Worm (Caenorhabditis elegans) whole organism, mixed stage, embryonic: ENCODE measurements around the gene srh-180.
A peak's percentile ranks its signal among the peaks of the same experiment; 100 is the strongest.

Experiments used
- M03D4.4 ChIP-seq: sonication (generic microtip); optimal IDR thresholded peaks from 2 replicates; lab custom pipeline; 2017; ENCODE audit warnings: mild to moderate bottlenecking, missing genetic modification characterization, missing compliant biosample characterization
- bed-3 ChIP-seq: fragments of 200-800 bp; sonication (Bioruptor generic); optimal IDR thresholded peaks from 3 replicates; lab custom pipeline; 2018; ENCODE audit warnings: mild to moderate bottlenecking, missing genetic modification characterization, moderate library complexity, missing compliant biosample characterization
- blmp-1 ChIP-seq: fragments of 150-350 bp; optimal IDR thresholded peaks from 2 replicates; lab custom pipeline; 2014; ENCODE audit warnings: missing biosample characterization, missing genetic modification characterization
- ceh-43 ChIP-seq: fragments of 200-800 bp; sonication (Bioruptor generic); optimal IDR thresholded peaks from 2 replicates; lab custom pipeline; 2018; ENCODE audit warnings: mild to moderate bottlenecking, missing genetic modification characterization, moderate library complexity, missing compliant biosample characterization
- ceh-83 ChIP-seq: fragments of 200-800 bp; sonication (Bioruptor generic); optimal IDR thresholded peaks from 2 replicates; lab custom pipeline; 2018; ENCODE audit warnings: mild to moderate bottlenecking, missing genetic modification characterization, missing compliant biosample characterization
- ces-1 ChIP-seq: fragments of 150-350 bp; optimal IDR thresholded peaks from 2 replicates; lab custom pipeline; 2014; ENCODE audit warnings: missing biosample characterization, missing genetic modification reagents, missing genetic modification characterization
- cnd-1 ChIP-seq: fragments of 200-800 bp; sonication (Bioruptor generic); optimal IDR thresholded peaks from 2 replicates; lab custom pipeline; 2018; ENCODE audit warnings: mild to moderate bottlenecking, missing genetic modification characterization, missing compliant biosample characterization
- drap-1 ChIP-seq: fragments of 200-800 bp; sonication (Bioruptor generic); optimal IDR thresholded peaks from 3 replicates; lab custom pipeline; 2018; ENCODE audit warnings: mild to moderate bottlenecking, missing genetic modification characterization, missing compliant biosample characterization
- elt-1 ChIP-seq: sonication (generic microtip); optimal IDR thresholded peaks from 2 replicates; lab custom pipeline; 2017; ENCODE audit warnings: missing genetic modification characterization, mild to moderate bottlenecking, missing compliant biosample characterization, antibody characterized with exemption, moderate library complexity, borderline replicate concordance; ENCODE audit not compliant: insufficient read depth
- elt-3 ChIP-seq: fragments of 150-350 bp; optimal IDR thresholded peaks from 2 replicates; lab custom pipeline; 2014; ENCODE audit warnings: missing biosample characterization, missing genetic modification characterization
- flh-1 ChIP-seq: fragments of 200-800 bp; sonication (Bioruptor generic); optimal IDR thresholded peaks from 2 replicates; lab custom pipeline; 2018; ENCODE audit warnings: mild to moderate bottlenecking, missing genetic modification characterization, moderate library complexity, missing compliant biosample characterization
- ham-2 ChIP-seq: fragments of 200-800 bp; sonication (Bioruptor generic); optimal IDR thresholded peaks from 2 replicates; lab custom pipeline; 2018; ENCODE audit warnings: mild to moderate bottlenecking, missing genetic modification characterization, missing compliant biosample characterization
- hlh-1 ChIP-seq: fragments of 150-350 bp; optimal IDR thresholded peaks from 2 replicates; lab custom pipeline; 2014; ENCODE audit warnings: missing biosample characterization, missing genetic modification reagents, missing genetic modification characterization
- mab-5 ChIP-seq: fragments of 150-350 bp; optimal IDR thresholded peaks from 2 replicates; lab custom pipeline; 2014; ENCODE audit warnings: missing biosample characterization, missing genetic modification characterization
- mep-1 ChIP-seq: fragments of 150-350 bp; optimal IDR thresholded peaks from 2 replicates; lab custom pipeline; 2017; ENCODE audit warnings: missing biosample characterization, missing genetic modification reagents, missing genetic modification characterization, inconsistent platforms
- nhr-12 ChIP-seq: fragments of 150-350 bp; optimal IDR thresholded peaks from 2 replicates; lab custom pipeline; 2014; ENCODE audit warnings: missing biosample characterization, missing genetic modification characterization
- nhr-2 ChIP-seq: fragments of 150-350 bp; optimal IDR thresholded peaks from 2 replicates; lab custom pipeline; 2014; ENCODE audit warnings: missing biosample characterization, missing genetic modification characterization
- nhr-237 ChIP-seq: fragments of 150-350 bp; optimal IDR thresholded peaks from 2 replicates; lab custom pipeline; 2014; ENCODE audit warnings: missing biosample characterization, missing genetic modification characterization
- nhr-28 ChIP-seq: fragments of 150-350 bp; optimal IDR thresholded peaks from 2 replicates; lab custom pipeline; 2014; ENCODE audit warnings: missing biosample characterization, missing genetic modification characterization
- nhr-76 ChIP-seq: sonication (generic microtip); optimal IDR thresholded peaks from 2 replicates; lab custom pipeline; 2017; ENCODE audit warnings: missing biosample characterization, missing genetic modification characterization
- pha-4 ChIP-seq: fragments of 150-350 bp; optimal IDR thresholded peaks from 2 replicates; lab custom pipeline; 2018; ENCODE audit warnings: missing biosample characterization, missing genetic modification reagents, missing genetic modification characterization
- snpc-4 ChIP-seq: fragments of 150-350 bp; optimal IDR thresholded peaks from 2 replicates; lab custom pipeline; 2014; ENCODE audit warnings: missing biosample characterization, missing genetic modification characterization
- sptf-1 ChIP-seq: sonication (generic microtip); optimal IDR thresholded peaks from 2 replicates; lab custom pipeline; 2017; ENCODE audit warnings: mild to moderate bottlenecking, missing genetic modification characterization, moderate library complexity, missing compliant biosample characterization
- tbx-8 ChIP-seq: fragments of 200-800 bp; sonication (Bioruptor generic); optimal IDR thresholded peaks from 2 replicates; lab custom pipeline; 2018; ENCODE audit warnings: mild to moderate bottlenecking, missing genetic modification characterization, moderate library complexity, missing compliant biosample characterization
- unc-120 ChIP-seq: sonication (generic microtip); optimal IDR thresholded peaks from 2 replicates; lab custom pipeline; 2017; ENCODE audit warnings: missing genetic modification characterization, missing compliant biosample characterization; ENCODE audit not compliant: poor library complexity, severe bottlenecking
- unc-39 ChIP-seq: fragments of 150-350 bp; optimal IDR thresholded peaks from 2 replicates; lab custom pipeline; 2014; ENCODE audit warnings: missing biosample characterization, missing genetic modification characterization
- unc-62 ChIP-seq: fragments of 150-350 bp; optimal IDR thresholded peaks from 2 replicates; lab custom pipeline; 2014; ENCODE audit warnings: missing biosample characterization, missing genetic modification reagents, missing genetic modification characterization
- zip-8 ChIP-seq: fragments of 150-350 bp; optimal IDR thresholded peaks from 2 replicates; lab custom pipeline; 2014; ENCODE audit warnings: missing biosample characterization, missing genetic modification characterization
- ztf-11 ChIP-seq: fragments of 150-350 bp; optimal IDR thresholded peaks from 2 replicates; lab custom pipeline; 2014; ENCODE audit warnings: missing biosample characterization, missing genetic modification characterization

srh-180 gene

ce11 chrV:16346406-16347108 lies 29.2 kb downstream of the srh-180 start, which contains the start of the genes W08G11.5 and W08G11.1:
Gene W08G11.5, minus strand, starts transcription at chrV:16346506.
Gene W08G11.1, plus strand, starts transcription at chrV:16347058.
- TF ChIP-seq ceh-43 = no peak
- no peak for TF ChIP-seq cnd-1 (tag; lab: Kevin White, UChicago)
- no peak for TF ChIP-seq drap-1 (GFP tag; lab: Kevin White, UChicago)
- TF ChIP-seq nhr-12 (tag; lab: Kevin White, UChicago) = no peak
- no peak for TF ChIP-seq ztf-11 (tag; lab: Kevin White, UChicago)
- TF ChIP-seq bed-3 (GFP tag; lab: Kevin White, UChicago) = no peak
- no peak for TF ChIP-seq unc-62
- no peak for TF ChIP-seq tbx-8 (GFP tag; lab: Kevin White, UChicago)
- no peak for TF ChIP-seq zip-8 (tag; lab: Kevin White, UChicago)
- TF ChIP-seq pha-4 (tag; lab: Kevin White, UChicago) = no peak
- TF ChIP-seq nhr-28 (tag; lab: Kevin White, UChicago) = no peak
- TF ChIP-seq blmp-1 = no peak
- no peak for TF ChIP-seq elt-3
- no peak for TF ChIP-seq nhr-76 (tag; lab: Kevin White, UChicago)
- TF ChIP-seq ceh-83 = no peak
- no peak for TF ChIP-seq ham-2
- no peak for TF ChIP-seq mab-5 (tag; lab: Kevin White, UChicago)
- no peak for TF ChIP-seq flh-1 (GFP tag; lab: Kevin White, UChicago)
- TF ChIP-seq unc-120 = no peak

ce11 chrV:16350061-16350460 lies 32.7 kb downstream of the srh-180 start:
- TF ChIP-seq pha-4 (tag; lab: Kevin White, UChicago) (no peak), ztf-11 (tag; lab: Kevin White, UChicago) (no peak), nhr-28 (tag; lab: Kevin White, UChicago) (no peak), mab-5 (tag; lab: Kevin White, UChicago) (no peak), tbx-8 (GFP tag; lab: Kevin White, UChicago) (no peak), zip-8 (tag; lab: Kevin White, UChicago) (no peak), unc-39 (no peak), snpc-4 (tag; lab: Kevin White, UChicago) (no peak), nhr-2 (tag; lab: Kevin White, UChicago) (no peak), ceh-43 (no peak)

- TF ChIP-seq snpc-4 (tag; lab: Kevin White, UChicago) = no peak
- TF ChIP-seq drap-1 (GFP tag; lab: Kevin White, UChicago) = peak; percentile 33
- TF ChIP-seq unc-120 = peak; percentile 77
- TF ChIP-seq mep-1 (tag; lab: Kevin White, UChicago) = peak; percentile 0
Observed at ce11 chrV:16350775-16351378, 33.5 kb downstream of the srh-180 start.

ce11 chrV:16351757-16352156 lies 34.4 kb downstream of the srh-180 start:
- TF ChIP-seq ceh-83 (no peak), flh-1 (GFP tag; lab: Kevin White, UChicago) (no peak), nhr-237 (tag; lab: Kevin White, UChicago) (no peak), elt-1 (tag; lab: Kevin White, UChicago) (no peak), drap-1 (GFP tag; lab: Kevin White, UChicago) (no peak), ceh-43 (no peak), ces-1 (GFP tag; lab: Kevin White, UChicago) (no peak), unc-62 (no peak), sptf-1 (tag; lab: Kevin White, UChicago) (no peak), unc-39 (no peak), M03D4.4 (tag; lab: Kevin White, UChicago) (no peak), mab-5 (tag; lab: Kevin White, UChicago) (no peak)
- TF ChIP-seq, all 35 proteins: peak for 0

ce11 chrV:16352282-16352681 lies 34.9 kb downstream of the srh-180 start:
- TF ChIP-seq unc-62 = peak; percentile 12
- peak; percentile 67 for TF ChIP-seq unc-120
- no peak for TF ChIP-seq mab-5 (tag; lab: Kevin White, UChicago)
- TF ChIP-seq hlh-1 (tag; lab: Kevin White, UChicago) = peak; percentile 39
- TF ChIP-seq drap-1 (GFP tag; lab: Kevin White, UChicago) = no peak
